Fruit fly (Drosophila melanogaster) whole organism: ENCODE data around the gene Ids.

Source experiments
- CG8478 ChIP-seq: fragments of >200 bp; optimal IDR thresholded peaks from 2 replicates; lab custom pipeline; 2018; ENCODE audit warnings: inconsistent platforms
- EcR ChIP-seq, 2 experiments: fragments of >200 bp; optimal IDR thresholded peaks; 2 replicates each; lab custom pipeline; 2017; ENCODE audit warnings: missing biosample characterization in 2 of 2, missing genetic modification characterization in 2 of 2, missing genetic modification reagents in 2 of 2
- psq ChIP-seq: fragments of >200 bp; optimal IDR thresholded peaks from 2 replicates; lab custom pipeline; 2017
- usp ChIP-seq: fragments of >200 bp; optimal IDR thresholded peaks from 2 replicates; lab custom pipeline; 2017; ENCODE audit warnings: missing biosample characterization, missing genetic modification characterization, mixed read lengths

DNA sequence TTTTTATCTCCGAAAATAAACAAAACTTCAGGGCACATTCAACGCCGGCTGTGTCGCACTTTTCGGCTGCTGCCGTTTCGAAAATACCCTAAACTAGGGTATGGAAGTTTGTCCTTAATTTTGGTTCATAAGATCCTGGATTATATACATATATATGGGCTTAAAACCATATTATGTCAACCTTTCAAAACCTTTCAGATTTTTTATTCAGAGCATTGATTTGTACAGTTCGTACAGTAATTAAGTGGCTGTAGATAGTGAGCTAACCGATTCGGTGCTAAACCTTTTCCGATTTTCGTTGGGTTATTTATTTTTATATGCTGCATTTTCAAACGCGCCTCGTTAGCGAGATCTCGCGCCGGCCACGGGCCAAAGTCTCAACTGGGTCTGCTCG is 11.6 kb downstream of the Ids start:
- TF ChIP-seq psq (no peak), usp (GFP tag; lab: Kevin White, UChicago) (no peak), CG8478 (lab: Kevin White, UChicago) (no peak), EcR (GFP tag; optimal IDR thresholded peaks at IDR 0.05; lab: Kevin White, UChicago) (no peak)
